Worm (Caenorhabditis elegans): Measurements from ENCODE around the gene scl-5.

DNA sequence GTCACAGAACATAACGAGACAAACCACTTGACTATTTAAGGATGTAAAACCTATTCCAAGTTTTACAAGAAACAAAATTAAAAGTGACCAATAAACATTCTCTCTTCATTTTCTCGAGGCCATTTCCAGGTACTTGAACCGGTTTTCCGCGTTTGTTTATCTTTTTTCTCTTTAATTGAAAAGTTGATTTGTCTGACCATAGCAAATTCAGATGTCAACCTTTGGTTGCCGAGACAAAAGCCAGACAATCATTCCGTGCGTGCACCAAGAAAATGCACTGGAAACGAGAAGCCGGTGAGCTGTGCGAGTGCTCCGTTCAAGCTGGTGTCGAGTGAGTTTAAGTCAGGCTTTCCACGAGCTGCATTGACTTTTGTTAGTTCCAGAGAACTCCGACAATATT lies 18.3 kb downstream of the scl-5 start:
- no peak for TF ChIP-seq W03F9.2 (tag; optimal IDR thresholded peaks at IDR 0.05)
- no peak for TF ChIP-seq him-1 (tag; optimal IDR thresholded peaks at IDR 0.05)
